Fruit fly (Drosophila melanogaster) whole organism, embryonic: Measurements from ENCODE around the gene CG15196.

Experiments
- B-H2 ChIP-seq: fragments of 200-800 bp; sonication (Bioruptor generic); optimal IDR thresholded peaks from 2 replicates; lab custom pipeline; 2018; ENCODE audit warnings: missing biosample characterization, mild to moderate bottlenecking, missing genetic modification characterization
- CG10274 ChIP-seq: fragments of 200-800 bp; sonication (Bioruptor generic); optimal IDR thresholded peaks from 3 replicates; lab custom pipeline; 2017; ENCODE audit warnings: missing biosample characterization, mild to moderate bottlenecking, missing genetic modification characterization
- CG11247 ChIP-seq: fragments of 200-800 bp; sonication (Bioruptor generic); IDR thresholded peaks from 2 replicates; pipeline ENCODE4 v1.3.6; 2022; ENCODE audit warnings: missing biosample characterization, missing genetic modification characterization
- CG11696 ChIP-seq: fragments of 200-800 bp; sonication (Bioruptor generic); IDR thresholded peaks from 2 replicates; pipeline ENCODE4 v1.3.6; 2022; ENCODE audit warnings: missing biosample characterization, missing genetic modification characterization
- CG11723 ChIP-seq: fragments of 200-800 bp; sonication (Bioruptor generic); optimal IDR thresholded peaks from 2 replicates; lab custom pipeline; 2017; ENCODE audit warnings: missing biosample characterization, mild to moderate bottlenecking, missing genetic modification characterization
- CG12071 ChIP-seq: fragments of 200-800 bp; sonication (Bioruptor generic); optimal IDR thresholded peaks from 3 replicates; lab custom pipeline; 2018; ENCODE audit warnings: missing biosample characterization, mild to moderate bottlenecking, missing genetic modification characterization
- CG12236 ChIP-seq: fragments of 200-800 bp; sonication (Bioruptor generic); optimal IDR thresholded peaks from 2 replicates; lab custom pipeline; 2016; ENCODE audit warnings: missing biosample characterization, missing genetic modification characterization
- CG12659 ChIP-seq: fragments of 200-800 bp; sonication (Bioruptor generic); optimal IDR thresholded peaks from 3 replicates; lab custom pipeline; 2017; ENCODE audit warnings: mild to moderate bottlenecking, missing biosample characterization, missing genetic modification reagents, missing genetic modification characterization
- CG13296 ChIP-seq: fragments of 200-800 bp; sonication (Bioruptor generic); optimal IDR thresholded peaks from 3 replicates; lab custom pipeline; 2018; ENCODE audit warnings: missing biosample characterization, mild to moderate bottlenecking, missing genetic modification characterization
- CG14860 ChIP-seq: fragments of 200-800 bp; sonication (Bioruptor generic); IDR thresholded peaks from 3 replicates; pipeline ENCODE4 v1.3.6; 2022; ENCODE audit warnings: missing biosample characterization, missing genetic modification characterization; ENCODE audit not compliant: partially characterized antibody
- CG15479 ChIP-seq: fragments of 200-800 bp; sonication (Bioruptor generic); optimal IDR thresholded peaks from 3 replicates; lab custom pipeline; 2019; ENCODE audit warnings: missing biosample characterization, mild to moderate bottlenecking, missing genetic modification characterization, moderate library complexity
- CG16779 ChIP-seq: fragments of 200-800 bp; sonication (Bioruptor generic); IDR thresholded peaks from 2 replicates; pipeline ENCODE4 v1.3.6; 2022; ENCODE audit warnings: missing biosample characterization, missing genetic modification characterization
- CG17385 ChIP-seq: fragments of 200-800 bp; sonication (Bioruptor generic); optimal IDR thresholded peaks from 3 replicates; lab custom pipeline; 2018; ENCODE audit warnings: missing biosample characterization, mild to moderate bottlenecking, missing genetic modification characterization
- CG18011 ChIP-seq: fragments of 200-800 bp; sonication (Bioruptor generic); optimal IDR thresholded peaks from 2 replicates; lab custom pipeline; 2017; ENCODE audit warnings: missing biosample characterization, missing genetic modification characterization, mild to moderate bottlenecking, moderate library complexity, missing genotype
- CG2712 ChIP-seq: fragments of 200-800 bp; optimal IDR thresholded peaks from 3 replicates; lab custom pipeline; 2019; ENCODE audit warnings: missing biosample characterization, mild to moderate bottlenecking, missing genetic modification characterization, moderate library complexity
- CG31224 ChIP-seq: fragments of 200-800 bp; sonication (Bioruptor generic); IDR thresholded peaks from 2 replicates; pipeline ENCODE4 v1.3.6; 2022; ENCODE audit warnings: missing biosample characterization, missing genetic modification characterization
- CG31365 ChIP-seq: fragments of 200-800 bp; sonication (Bioruptor generic); optimal IDR thresholded peaks from 2 replicates; lab custom pipeline; 2018; ENCODE audit warnings: missing biosample characterization, mild to moderate bottlenecking, missing genetic modification characterization
- CG34376 ChIP-seq: fragments of 200-800 bp; sonication (Bioruptor generic); optimal IDR thresholded peaks from 2 replicates; lab custom pipeline; 2018; ENCODE audit warnings: missing biosample characterization, mild to moderate bottlenecking, missing genetic modification characterization
- CG4424 ChIP-seq: fragments of 200-800 bp; sonication (Bioruptor generic); optimal IDR thresholded peaks from 3 replicates; lab custom pipeline; 2016; ENCODE audit warnings: missing biosample characterization, missing genetic modification characterization
- CG6765 ChIP-seq: fragments of 200-800 bp; sonication (Bioruptor generic); optimal IDR thresholded peaks from 3 replicates; lab custom pipeline; 2017; ENCODE audit warnings: missing biosample characterization, mild to moderate bottlenecking, missing genetic modification characterization
- CG6791 ChIP-seq: fragments of 200-800 bp; sonication (Bioruptor generic); IDR thresholded peaks from 3 replicates; pipeline ENCODE4 v1.3.6; 2022; ENCODE audit warnings: missing biosample characterization, missing genetic modification characterization; ENCODE audit not compliant: partially characterized antibody
- CG8944 ChIP-seq: fragments of 200-800 bp; sonication (Bioruptor generic); optimal IDR thresholded peaks from 3 replicates; lab custom pipeline; 2016; ENCODE audit warnings: missing biosample characterization, missing genetic modification characterization
- CrebB ChIP-seq: fragments of 200-800 bp; sonication (Bioruptor generic); optimal IDR thresholded peaks from 3 replicates; lab custom pipeline; 2018; ENCODE audit warnings: missing biosample characterization, mild to moderate bottlenecking, missing genetic modification characterization
- Dip2 ChIP-seq: fragments of 200-800 bp; sonication (Bioruptor generic); IDR thresholded peaks from 2 replicates; pipeline ENCODE4 v1.3.6; 2022; ENCODE audit warnings: missing biosample characterization, missing genetic modification characterization
- Hr51 ChIP-seq, 2 experiments: fragments of 200-800 bp; sonication (Bioruptor generic); optimal IDR thresholded peaks; 2 replicates in 1 of 2; 3 replicates in 1 of 2; lab custom pipeline; 2016 to 2018; ENCODE audit warnings: missing biosample characterization in 2 of 2, missing genetic modification characterization in 2 of 2, mild to moderate bottlenecking in 1 of 2, moderate library complexity in 1 of 2
- Lpt ChIP-seq: fragments of >200 bp; optimal IDR thresholded peaks from 2 replicates; lab custom pipeline; 2018; ENCODE audit warnings: missing biosample characterization, missing genetic modification characterization
- NC2β ChIP-seq: fragments of 200-800 bp; sonication (Bioruptor generic); optimal IDR thresholded peaks from 2 replicates; lab custom pipeline; 2016; ENCODE audit warnings: missing biosample characterization, missing genetic modification characterization
- Ravus ChIP-seq: fragments of 200-800 bp; sonication (Bioruptor generic); IDR thresholded peaks from 2 replicates; pipeline ENCODE4 v1.3.6; 2022; ENCODE audit warnings: missing biosample characterization, missing genetic modification characterization
- Rx ChIP-seq: fragments of 200-800 bp; sonication (Bioruptor generic); IDR thresholded peaks from 2 replicates; pipeline ENCODE4 v1.3.6; 2022; ENCODE audit warnings: missing biosample characterization, missing genetic modification characterization
- Sin3A ChIP-seq: fragments of >200 bp; optimal IDR thresholded peaks from 2 replicates; lab custom pipeline; 2018
- Spps ChIP-seq: fragments of 200-800 bp; sonication (Bioruptor generic); optimal IDR thresholded peaks from 2 replicates; lab custom pipeline; 2018; ENCODE audit warnings: missing biosample characterization, mild to moderate bottlenecking, missing genetic modification characterization
- Tbp ChIP-seq: fragments of >200 bp; optimal IDR thresholded peaks from 2 replicates; lab custom pipeline; 2018; ENCODE audit warnings: missing biosample characterization, missing genetic modification characterization
- chm ChIP-seq: fragments of 200-800 bp; sonication (Bioruptor generic); IDR thresholded peaks from 2 replicates; pipeline ENCODE4 v1.3.6; 2022; ENCODE audit warnings: missing biosample characterization, missing genetic modification characterization
- ci ChIP-seq: fragments of 200-800 bp; sonication (Bioruptor generic); IDR thresholded peaks from 3 replicates; pipeline ENCODE4 v1.3.6; 2022; ENCODE audit warnings: missing biosample characterization, missing genetic modification characterization
- ems ChIP-seq: fragments of 200-800 bp; sonication (Bioruptor generic); optimal IDR thresholded peaks from 3 replicates; lab custom pipeline; 2016; ENCODE audit warnings: missing biosample characterization, missing genetic modification characterization
- eve ChIP-seq, 2 experiments: fragments of >200 bp; optimal IDR thresholded peaks; 2 replicates each; lab custom pipeline; 2017; ENCODE audit warnings: missing biosample characterization in 2 of 2, missing genetic modification characterization in 2 of 2
- fd64A ChIP-seq: fragments of 200-800 bp; sonication (Bioruptor generic); optimal IDR thresholded peaks from 3 replicates; lab custom pipeline; 2018; ENCODE audit warnings: missing biosample characterization, mild to moderate bottlenecking, missing genetic modification characterization
- hkb ChIP-seq, 2 experiments: fragments of 200-800 bp in 1 of 2; fragments of >200 bp in 1 of 2; sonication (Bioruptor generic) in 1 of 2; IDR thresholded peaks in 1 of 2; optimal IDR thresholded peaks in 1 of 2; 2 replicates each; pipeline versions ENCODE4 v1.3.6 to Lab custom; 2017 to 2022; ENCODE audit warnings: missing biosample characterization in 1 of 2, missing genetic modification characterization in 1 of 2
- inv ChIP-seq: fragments of 200-800 bp; sonication (Bioruptor generic); IDR thresholded peaks from 2 replicates; pipeline ENCODE4 v1.3.6; 2022; ENCODE audit warnings: missing biosample characterization, missing genetic modification characterization; ENCODE audit not compliant: partially characterized antibody
- lola ChIP-seq, 3 experiments: fragments of >200 bp in 2 of 3; fragments of 200-800 bp in 1 of 3; sonication (Bioruptor generic) in 1 of 3; optimal IDR thresholded peaks; 2 replicates each; lab custom pipeline; 2017 to 2019; ENCODE audit warnings: missing biosample characterization in 3 of 3, missing genetic modification characterization in 3 of 3, mild to moderate bottlenecking in 1 of 3, moderate library complexity in 1 of 3
- luna ChIP-seq: fragments of 200-800 bp; sonication (Bioruptor generic); optimal IDR thresholded peaks from 2 replicates; lab custom pipeline; 2016; ENCODE audit warnings: missing biosample characterization, missing genetic modification characterization
- onecut ChIP-seq: fragments of 200-800 bp; sonication (Bioruptor generic); IDR thresholded peaks from 2 replicates; pipeline ENCODE4 v1.3.6; 2022; ENCODE audit warnings: missing biosample characterization, missing genetic modification characterization
- pb ChIP-seq: fragments of 200-800 bp; sonication (Bioruptor generic); optimal IDR thresholded peaks from 3 replicates; lab custom pipeline; 2016; ENCODE audit warnings: missing biosample characterization, missing genetic modification characterization
- pho ChIP-seq: fragments of 200-800 bp; sonication (Bioruptor generic); optimal IDR thresholded peaks from 2 replicates; lab custom pipeline; 2016; ENCODE audit warnings: missing biosample characterization, missing genetic modification characterization
- rib ChIP-seq: fragments of 200-800 bp; sonication (Bioruptor generic); IDR thresholded peaks from 2 replicates; pipeline ENCODE4 v1.3.6; 2022; ENCODE audit warnings: missing biosample characterization, missing genetic modification characterization
- sqz ChIP-seq: fragments of 200-800 bp; sonication (Bioruptor generic); optimal IDR thresholded peaks from 3 replicates; lab custom pipeline; 2018; ENCODE audit warnings: missing biosample characterization, mild to moderate bottlenecking, missing genetic modification characterization
- sr ChIP-seq: fragments of 200-800 bp; sonication (Bioruptor generic); IDR thresholded peaks from 3 replicates; pipeline ENCODE4 v1.3.6; 2022; ENCODE audit warnings: missing biosample characterization, missing genetic modification characterization
- vnd ChIP-seq: fragments of 200-800 bp; sonication (Bioruptor generic); IDR thresholded peaks from 3 replicates; pipeline ENCODE4 v1.3.6; 2022; ENCODE audit warnings: missing biosample characterization, missing genetic modification characterization; ENCODE audit not compliant: partially characterized antibody
- zen2 ChIP-seq: fragments of 200-800 bp; sonication (Bioruptor generic); IDR thresholded peaks from 3 replicates; pipeline ENCODE4 v1.3.6; 2022; ENCODE audit warnings: missing biosample characterization, missing genetic modification characterization; ENCODE audit not compliant: partially characterized antibody

CG15196 gene

DNA sequence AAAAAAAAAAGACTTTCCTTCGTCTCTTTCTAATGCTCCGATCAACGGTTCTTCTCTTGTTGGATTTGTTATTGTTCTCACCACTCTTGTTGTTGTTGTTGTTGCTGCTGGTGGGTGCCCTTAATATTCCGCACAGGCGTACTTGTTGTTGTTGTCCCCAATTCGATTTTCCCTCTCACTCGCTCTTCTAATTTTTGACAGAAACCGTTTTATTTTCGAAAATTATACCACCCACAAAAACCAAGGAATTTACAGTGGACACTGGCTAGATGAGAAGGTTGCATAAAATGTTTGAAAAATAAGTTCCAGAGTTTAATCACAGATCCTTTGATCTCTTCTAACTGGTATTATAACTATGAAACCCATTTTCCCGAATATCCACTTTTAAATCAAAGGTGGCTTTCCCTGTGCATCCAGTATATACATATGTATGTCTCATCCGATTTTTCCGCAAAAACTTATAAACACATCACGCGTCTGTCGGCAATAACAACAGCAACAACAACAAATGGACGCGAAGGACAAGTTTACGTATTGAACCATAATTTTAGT is 18.3 kb upstream of the CG15196 start (continued):
- 0 out of 2 replicates have a peak, but pooled peaks have one; percentile 17 for TF ChIP-seq CG16779 (GFP tag; lab: Robert Waterston, UW)
- TF ChIP-seq Tbp (GFP tag; lab: Kevin White, UChicago): no peak
- TF ChIP-seq ems: peak; percentile 3
- peak; percentile 58; the same call in 2 of the 3 replicates for TF ChIP-seq sr
- TF ChIP-seq CG4424 (GFP tag; lab: Kevin White, UChicago): no peak
- no peak for TF ChIP-seq inv
- TF ChIP-seq CG13296 (GFP tag; lab: Kevin White, UChicago): no peak
- TF ChIP-seq CG18011: no peak
- no peak for TF ChIP-seq CG11723
- TF ChIP-seq CG17385 (GFP tag; lab: Kevin White, UChicago): no peak
- TF ChIP-seq Spps (tag; lab: Kevin White, UChicago): no peak
- TF ChIP-seq onecut: no peak
- TF ChIP-seq CG31365 (tag; lab: Kevin White, UChicago): no peak
- TF ChIP-seq luna (GFP tag; lab: Kevin White, UChicago): peak; percentile 10
- TF ChIP-seq chm: 0 out of 2 replicates have a peak, but pooled peaks have one; percentile 55
- no peak for TF ChIP-seq Lpt
- no peak for TF ChIP-seq CG6791 (GFP tag; lab: Robert Waterston, UW)
- peak; percentile 22; the same call in 1 of the 2 replicates for TF ChIP-seq CG11247 (GFP tag; lab: Robert Waterston, UW)
- peak; percentile 7 for TF ChIP-seq B-H2 (GFP tag; lab: Kevin White, UChicago)
- TF ChIP-seq hkb (optimal IDR thresholded peaks at IDR 0.05; lab: Kevin White, UChicago): no peak
- peak; percentile 56; the same call in 1 of the 2 replicates for TF ChIP-seq hkb (GFP tag; IDR thresholded peaks at IDR 0.05; lab: Robert Waterston, UW)
- TF ChIP-seq CG10274 (GFP tag; lab: Kevin White, UChicago): no peak
- no peak for TF ChIP-seq zen2 (GFP tag; lab: Robert Waterston, UW)
- TF ChIP-seq Rx (GFP tag; lab: Robert Waterston, UW): peak; percentile 68
- no peak for TF ChIP-seq Sin3A (lab: Kevin White, UChicago)
- 0 out of 2 replicates have a peak, but pooled peaks have one; percentile 29 for TF ChIP-seq rib (GFP tag; lab: Robert Waterston, UW)
- TF ChIP-seq CG15479 (GFP tag; lab: Kevin White, UChicago): no peak
- TF ChIP-seq fd64A: no peak
- TF ChIP-seq CG12236 (GFP tag; lab: Kevin White, UChicago): no peak
- TF ChIP-seq Hr51 (GFP tag; optimal IDR thresholded peaks at IDR 0.05; lab: Kevin White, UChicago): peak in 1 of 2 experiments; percentile 49
- TF ChIP-seq CG31224 (GFP tag; lab: Robert Waterston, UW): peak; percentile 48; the same call in 1 of the 2 replicates
- TF ChIP-seq Ravus: peak; percentile 38
- peak; percentile 44; the same call in 1 of the 3 replicates for TF ChIP-seq ci
- no peak for TF ChIP-seq CrebB (tag; lab: Kevin White, UChicago)
- no peak for TF ChIP-seq pho
- TF ChIP-seq CG8944: peak; percentile 40
- no peak for TF ChIP-seq lola (GFP tag; optimal IDR thresholded peaks at IDR 0.05; lab: Kevin White, UChicago)
- TF ChIP-seq CG2712 (tag; lab: Kevin White, UChicago): no peak
- TF ChIP-seq CG14860: no peak
- TF ChIP-seq pb: no peak
- no peak for TF ChIP-seq Dip2 (GFP tag; lab: Robert Waterston, UW)
- TF ChIP-seq CG12659 (GFP tag; lab: Kevin White, UChicago): no peak
- TF ChIP-seq vnd: no peak
- no peak for TF ChIP-seq CG11696 (GFP tag; lab: Robert Waterston, UW)
- no peak for TF ChIP-seq CG34376
- TF ChIP-seq eve (GFP tag; optimal IDR thresholded peaks at IDR 0.05; lab: Kevin White, UChicago): no peak
- no peak for TF ChIP-seq sqz (GFP tag; lab: Kevin White, UChicago)
- TF ChIP-seq CG12071 (GFP tag; lab: Kevin White, UChicago): no peak
- no peak for TF ChIP-seq CG6765 (GFP tag; lab: Kevin White, UChicago)
- TF ChIP-seq NC2β: no peak
